Worm (Caenorhabditis elegans) whole organism, L1 larva: ENCODE data around the gene T11B7.5.
A peak's percentile ranks its signal among the peaks of the same experiment; 100 is the strongest.

Experiments used
- C16A3.4 ChIP-seq: fragments of 150-350 bp; optimal IDR thresholded peaks from 2 replicates; lab custom pipeline; 2014; ENCODE audit warnings: missing biosample characterization, missing genetic modification characterization
- C34B4.2 ChIP-seq: sonication (generic microtip); optimal IDR thresholded peaks from 2 replicates; lab custom pipeline; 2017; ENCODE audit warnings: mild to moderate bottlenecking, missing genetic modification characterization, missing compliant biosample characterization
- aha-1 ChIP-seq: fragments of 150-350 bp; optimal IDR thresholded peaks from 2 replicates; lab custom pipeline; 2014; ENCODE audit warnings: missing biosample characterization, missing genetic modification characterization
- ceh-63 ChIP-seq: fragments of 200-800 bp; sonication (Bioruptor generic); optimal IDR thresholded peaks from 2 replicates; lab custom pipeline; 2018; ENCODE audit warnings: mild to moderate bottlenecking, missing genetic modification characterization, missing compliant biosample characterization
- ceh-8 ChIP-seq: fragments of 200-800 bp; sonication (Bioruptor generic); optimal IDR thresholded peaks from 2 replicates; lab custom pipeline; 2018; ENCODE audit warnings: mild to moderate bottlenecking, missing genetic modification characterization, moderate library complexity, missing compliant biosample characterization
- ceh-90 ChIP-seq: sonication (generic microtip); optimal IDR thresholded peaks from 2 replicates; lab custom pipeline; 2016; ENCODE audit warnings: missing genetic modification characterization, missing compliant biosample characterization
- efl-1 ChIP-seq, 4 experiments: fragments of 150-350 bp; optimal IDR thresholded peaks in 3 of 4; peaks in 1 of 4; 1 replicate in 1 of 4; 2 replicates in 3 of 4; lab custom pipeline; 2014; ENCODE audit warnings: missing biosample characterization in 2 of 4, missing genetic modification characterization in 2 of 4, missing genetic modification reagents in 2 of 4
- efl-3 ChIP-seq: fragments of 200-800 bp; sonication (Bioruptor generic); optimal IDR thresholded peaks from 2 replicates; lab custom pipeline; 2018; ENCODE audit warnings: mild to moderate bottlenecking, missing genetic modification characterization, missing compliant biosample characterization
- egl-27 ChIP-seq, 2 experiments: fragments of 150-350 bp in 1 of 2; sonication (generic microtip); optimal IDR thresholded peaks; 3 replicates each; lab custom pipeline; 2017 to 2018; ENCODE audit warnings: missing biosample characterization in 2 of 2, missing genetic modification characterization in 2 of 2, missing genetic modification reagents in 2 of 2
- elt-2 ChIP-seq: sonication (generic microtip); optimal IDR thresholded peaks from 2 replicates; lab custom pipeline; 2016; ENCODE audit warnings: missing genetic modification characterization, mild to moderate bottlenecking, inconsistent platforms, missing compliant biosample characterization, missing genetic modification reagents
- fkh-10 ChIP-seq: sonication (generic microtip); optimal IDR thresholded peaks from 2 replicates; lab custom pipeline; 2017; ENCODE audit warnings: missing biosample characterization, missing genetic modification reagents, missing genetic modification characterization
- hlh-17 ChIP-seq: fragments of 200-800 bp; sonication (Bioruptor generic); optimal IDR thresholded peaks from 2 replicates; lab custom pipeline; 2018; ENCODE audit warnings: missing genetic modification characterization, mild to moderate bottlenecking, missing compliant biosample characterization, moderate library complexity, borderline replicate concordance
- hlh-4 ChIP-seq: sonication (generic microtip); optimal IDR thresholded peaks from 2 replicates; lab custom pipeline; 2016; ENCODE audit warnings: mild to moderate bottlenecking, missing genetic modification characterization, missing compliant biosample characterization
- hpl-2 ChIP-seq: fragments of 150-350 bp; optimal IDR thresholded peaks from 2 replicates; lab custom pipeline; 2014; ENCODE audit warnings: missing biosample characterization, missing genetic modification reagents, missing genetic modification characterization
- jun-1 ChIP-seq: fragments of 150-350 bp; optimal IDR thresholded peaks from 2 replicates; lab custom pipeline; 2014; ENCODE audit warnings: missing biosample characterization, missing genetic modification reagents, missing genetic modification characterization
- lin-14 ChIP-seq: fragments of 200-800 bp; sonication (Bioruptor generic); optimal IDR thresholded peaks from 2 replicates; lab custom pipeline; 2018; ENCODE audit warnings: mild to moderate bottlenecking, missing genetic modification characterization, moderate library complexity, missing compliant biosample characterization
- lin-15B ChIP-seq: fragments of 150-350 bp; sonication (generic microtip); optimal IDR thresholded peaks from 3 replicates; lab custom pipeline; 2014; ENCODE audit warnings: missing biosample characterization, missing genetic modification characterization
- lin-35 ChIP-seq, 2 experiments: fragments of 150-350 bp; optimal IDR thresholded peaks; 2 replicates each; lab custom pipeline; 2014; ENCODE audit warnings: missing biosample characterization in 2 of 2, missing genetic modification characterization in 2 of 2, missing genetic modification reagents in 2 of 2
- lsy-2 ChIP-seq, 2 experiments: fragments of 150-350 bp; optimal IDR thresholded peaks; 2 replicates each; lab custom pipeline; 2014; ENCODE audit warnings: missing biosample characterization in 2 of 2, missing genetic modification characterization in 2 of 2
- mab-9 ChIP-seq: fragments of 200-800 bp; sonication (Bioruptor generic); IDR thresholded peaks from 2 replicates; pipeline ENCODE4 v1.3.6; 2022; ENCODE audit warnings: missing genetic modification reagents, missing genetic modification characterization, missing compliant biosample characterization
- mdl-1 ChIP-seq, 2 experiments: fragments of 150-350 bp; optimal IDR thresholded peaks; 2 replicates each; lab custom pipeline; 2014 to 2017; ENCODE audit warnings: missing biosample characterization in 2 of 2, missing genetic modification characterization in 2 of 2, inconsistent platforms in 1 of 2
- mef-2 ChIP-seq: fragments of 150-350 bp; optimal IDR thresholded peaks from 2 replicates; lab custom pipeline; 2014; ENCODE audit warnings: missing biosample characterization, missing genetic modification characterization
- mep-1 ChIP-seq: fragments of 150-350 bp; optimal IDR thresholded peaks from 2 replicates; lab custom pipeline; 2014; ENCODE audit warnings: missing biosample characterization, missing genetic modification characterization
- nhr-11 ChIP-seq: fragments of 150-350 bp; optimal IDR thresholded peaks from 2 replicates; lab custom pipeline; 2014; ENCODE audit warnings: missing biosample characterization, missing genetic modification characterization
- nhr-12 ChIP-seq: sonication (generic microtip); optimal IDR thresholded peaks from 2 replicates; lab custom pipeline; 2017; ENCODE audit warnings: missing biosample characterization, missing genetic modification characterization
- nhr-19 ChIP-seq: fragments of 200-800 bp; sonication (Bioruptor generic); conservative IDR thresholded peaks from 2 replicates; pipeline ENCODE4 v1.3.6; 2022; ENCODE audit warnings: missing genetic modification characterization, missing compliant biosample characterization
- nhr-20 ChIP-seq: sonication (generic microtip); optimal IDR thresholded peaks from 2 replicates; lab custom pipeline; 2016; ENCODE audit warnings: mild to moderate bottlenecking, missing genetic modification characterization, missing compliant biosample characterization
- nhr-28 ChIP-seq: fragments of 150-350 bp; optimal IDR thresholded peaks from 2 replicates; lab custom pipeline; 2014; ENCODE audit warnings: missing biosample characterization, missing genetic modification characterization
- nhr-77 ChIP-seq: fragments of 150-350 bp; optimal IDR thresholded peaks from 2 replicates; lab custom pipeline; 2014; ENCODE audit warnings: missing biosample characterization, missing genetic modification characterization
- nhr-85 ChIP-seq: sonication (generic microtip); peaks from one replicate; lab custom pipeline; 2016; ENCODE audit warnings: missing genetic modification characterization, inconsistent platforms, missing compliant biosample characterization
- nhr-90 ChIP-seq: sonication (generic microtip); optimal IDR thresholded peaks from 2 replicates; lab custom pipeline; 2016; ENCODE audit warnings: mild to moderate bottlenecking, missing genetic modification characterization, missing compliant biosample characterization; ENCODE audit not compliant: poor library complexity
- pag-3 ChIP-seq: sonication (generic microtip); optimal IDR thresholded peaks from 2 replicates; lab custom pipeline; 2017; ENCODE audit warnings: missing genetic modification characterization, mild to moderate bottlenecking, missing compliant biosample characterization, antibody characterized with exemption, borderline replicate concordance; ENCODE audit not compliant: insufficient read depth
- pax-3 ChIP-seq: fragments of 200-800 bp; sonication (Bioruptor generic); optimal IDR thresholded peaks from 2 replicates; lab custom pipeline; 2018; ENCODE audit warnings: mild to moderate bottlenecking, missing genetic modification characterization, moderate library complexity, missing compliant biosample characterization
- rnt-1 ChIP-seq: sonication (generic microtip); optimal IDR thresholded peaks from 2 replicates; lab custom pipeline; 2016; ENCODE audit warnings: mild to moderate bottlenecking, missing genetic modification characterization, moderate library complexity, missing compliant biosample characterization
- skn-1 ChIP-seq: fragments of 150-350 bp; optimal IDR thresholded peaks from 2 replicates; lab custom pipeline; 2014; ENCODE audit warnings: missing biosample characterization, missing genetic modification characterization
- snpc-4 ChIP-seq: fragments of 150-350 bp; optimal IDR thresholded peaks from 2 replicates; lab custom pipeline; 2014; ENCODE audit warnings: missing biosample characterization, missing genetic modification characterization
- snu-23 ChIP-seq: sonication (generic microtip); optimal IDR thresholded peaks from 2 replicates; lab custom pipeline; 2016; ENCODE audit warnings: missing genetic modification characterization, missing compliant biosample characterization
- sox-4 ChIP-seq: sonication (generic microtip); optimal IDR thresholded peaks from 2 replicates; lab custom pipeline; 2016; ENCODE audit warnings: missing genetic modification characterization, missing compliant biosample characterization
- sup-37 ChIP-seq: fragments of 200-800 bp; sonication (Bioruptor generic); optimal IDR thresholded peaks from 2 replicates; lab custom pipeline; 2018; ENCODE audit warnings: mild to moderate bottlenecking, missing genetic modification characterization, missing compliant biosample characterization
- swsn-7 ChIP-seq: sonication (generic microtip); optimal IDR thresholded peaks from 2 replicates; lab custom pipeline; 2016; ENCODE audit warnings: missing genetic modification characterization, missing compliant biosample characterization
- tbx-2 ChIP-seq: sonication (generic microtip); optimal IDR thresholded peaks from 2 replicates; lab custom pipeline; 2016; ENCODE audit warnings: missing genetic modification characterization, missing compliant biosample characterization
- unc-130 ChIP-seq: fragments of 150-350 bp; optimal IDR thresholded peaks from 2 replicates; lab custom pipeline; 2017; ENCODE audit warnings: missing biosample characterization, missing genetic modification characterization, inconsistent platforms
- unc-30 ChIP-seq: sonication (generic microtip); optimal IDR thresholded peaks from 2 replicates; lab custom pipeline; 2017; ENCODE audit warnings: missing biosample characterization, missing genetic modification characterization
- unc-62 ChIP-seq: fragments of 150-350 bp; optimal IDR thresholded peaks from 2 replicates; lab custom pipeline; 2014; ENCODE audit warnings: missing biosample characterization, missing genetic modification reagents, missing genetic modification characterization
- unc-98 ChIP-seq: fragments of 200-800 bp; sonication (Bioruptor generic); IDR thresholded peaks from 2 replicates; pipeline ENCODE4 v1.3.6; 2022; ENCODE audit warnings: missing genetic modification characterization, missing compliant biosample characterization
- vab-15 ChIP-seq: sonication (generic microtip); optimal IDR thresholded peaks from 2 replicates; lab custom pipeline; 2017; ENCODE audit warnings: missing genotype, mild to moderate bottlenecking, missing genetic modification characterization, missing compliant biosample characterization
- xbp-1 ChIP-seq: sonication (generic microtip); optimal IDR thresholded peaks from 2 replicates; lab custom pipeline; 2016; ENCODE audit warnings: missing genetic modification characterization, missing compliant biosample characterization
- zip-4 ChIP-seq: fragments of 200-800 bp; sonication (Bioruptor generic); optimal IDR thresholded peaks from 2 replicates; lab custom pipeline; 2018; ENCODE audit warnings: mild to moderate bottlenecking, missing genetic modification characterization, moderate library complexity, missing compliant biosample characterization

The T11B7.5 gene

ce11 chrIV:8855963-8856362, at the start of gene T11B7.5:
TSS of gene T11B7.5 (minus strand) at chrIV:8856063.
- TF ChIP-seq sox-4 (tag; lab: Kevin White, UChicago) (no peak), pag-3 (tag; lab: Kevin White, UChicago) (no peak), mef-2 (no peak), C34B4.2 (no peak), lin-35 (GFP tag; optimal IDR thresholded peaks at IDR 0.05; lab: Kevin White, UChicago) (no peak), unc-98 (GFP tag; lab: Robert Waterston, UW) (no peak), hlh-4 (tag; lab: Kevin White, UChicago) (no peak), nhr-19 (GFP tag; lab: Robert Waterston, UW) (no peak), snpc-4 (tag; lab: Kevin White, UChicago) (no peak), unc-30 (tag; lab: Kevin White, UChicago) (no peak)
- TF ChIP-seq, all 84 proteins: peak for 0

ce11 chrIV:8901346-8901745, 45.5 kb upstream of the T11B7.5 start, which contains the start of gene C27B7.5:
TSS of gene C27B7.5 (plus strand) at chrIV:8901646.
- TF ChIP-seq aha-1 (tag; lab: Kevin White, UChicago) (no peak), tbx-2 (no peak), efl-3 (no peak), ceh-63 (GFP tag; lab: Kevin White, UChicago) (no peak)

- no peak for TF ChIP-seq unc-62 (GFP tag; lab: Kevin White, UChicago)
- peak; percentile 39 for TF ChIP-seq zip-4
- no peak for TF ChIP-seq vab-15 (tag; lab: Kevin White, UChicago)
- no peak for TF ChIP-seq fkh-10
- TF ChIP-seq pax-3 (tag; lab: Kevin White, UChicago) = no peak
- no peak for TF ChIP-seq hpl-2 (GFP tag; lab: Kevin White, UChicago)
- peak; percentile 58 to 80 for TF ChIP-seq lin-35 (GFP tag; optimal IDR thresholded peaks at IDR 0.05; lab: Kevin White, UChicago)
- peak; percentile 10 for TF ChIP-seq nhr-77
- no peak for TF ChIP-seq rnt-1
- peak; percentile 5 for TF ChIP-seq nhr-85
- TF ChIP-seq skn-1 (tag; lab: Kevin White, UChicago) = peak; percentile 78
- TF ChIP-seq jun-1 = no peak
- no peak for TF ChIP-seq mab-9
- TF ChIP-seq unc-130 (tag; lab: Kevin White, UChicago) = no peak
- peak; percentile 23 for TF ChIP-seq nhr-90
- TF ChIP-seq lin-15B = peak; percentile 35
- peak; percentile 54 to 65 for TF ChIP-seq efl-1 (optimal IDR thresholded peaks at IDR 0.05; lab: Kevin White, UChicago)
- peak; percentile 65 to 93 for TF ChIP-seq efl-1 (GFP tag; optimal IDR thresholded peaks at IDR 0.05 in 1 of 2; lab: Kevin White, UChicago)
- TF ChIP-seq lsy-2 (tag; optimal IDR thresholded peaks at IDR 0.05; lab: Kevin White, UChicago) = peak; percentile 41 to 76
- TF ChIP-seq snu-23 (GFP tag; lab: Kevin White, UChicago) = peak; percentile 64
- TF ChIP-seq elt-2 (tag; lab: Kevin White, UChicago) = no peak
- TF ChIP-seq egl-27 (tag; optimal IDR thresholded peaks at IDR 0.05; lab: Kevin White, UChicago) = no peak
- TF ChIP-seq mef-2 = no peak
- TF ChIP-seq sox-4 (tag; lab: Kevin White, UChicago) = no peak
- TF ChIP-seq nhr-28 (tag; lab: Kevin White, UChicago) = no peak
- TF ChIP-seq ceh-8 = no peak
- TF ChIP-seq hlh-17 = no peak
- TF ChIP-seq C16A3.4 = no peak
- peak; percentile 76 for TF ChIP-seq mep-1 (tag; lab: Kevin White, UChicago)
- peak in 1 of 2 experiments; percentile 22 for TF ChIP-seq mdl-1 (tag; optimal IDR thresholded peaks at IDR 0.05; lab: Kevin White, UChicago)
- no peak for TF ChIP-seq ceh-63 (GFP tag; lab: Kevin White, UChicago)
- TF ChIP-seq sup-37 (GFP tag; lab: Kevin White, UChicago) = no peak
- TF ChIP-seq xbp-1 (tag; lab: Kevin White, UChicago) = peak; percentile 8
- peak; percentile 25 for TF ChIP-seq swsn-7 (tag; lab: Kevin White, UChicago)
- TF ChIP-seq lin-14 (GFP tag; lab: Kevin White, UChicago) = peak; percentile 76
- no peak for TF ChIP-seq ceh-90 (tag; lab: Kevin White, UChicago)
- peak; percentile 61 for TF ChIP-seq nhr-20 (tag; lab: Kevin White, UChicago)
- no peak for TF ChIP-seq nhr-11 (tag; lab: Kevin White, UChicago)
- no peak for TF ChIP-seq C34B4.2
- no peak for TF ChIP-seq nhr-12 (tag; lab: Kevin White, UChicago)
- no peak for TF ChIP-seq pag-3 (tag; lab: Kevin White, UChicago)
These were observed 37.9 kb upstream of the T11B7.5 start, which contains the start of gene rad-54.L2 for ce11 chrIV:8893746-8894145. TSS of gene rad-54.L2 (plus strand) at chrIV:8894077.
